Fruit fly (Drosophila melanogaster) whole organism: Measurements from ENCODE around the gene Pburs.

Experiments
- Dll ChIP-seq: fragments of >200 bp; optimal IDR thresholded peaks from 2 replicates; lab custom pipeline; 2017
- EcR ChIP-seq, 2 experiments: fragments of >200 bp; optimal IDR thresholded peaks; 2 replicates each; lab custom pipeline; 2017; ENCODE audit warnings: missing biosample characterization in 2 of 2, missing genetic modification characterization in 2 of 2, missing genetic modification reagents in 2 of 2
- psq ChIP-seq: fragments of >200 bp; optimal IDR thresholded peaks from 2 replicates; lab custom pipeline; 2017
- usp ChIP-seq: fragments of >200 bp; optimal IDR thresholded peaks from 2 replicates; lab custom pipeline; 2017; ENCODE audit warnings: missing biosample characterization, missing genetic modification characterization, mixed read lengths

dm6 chr2L:14459360-14460028 is 42.4 kb upstream of the Pburs start:
- no peak for TF ChIP-seq Dll (lab: Kevin White, UChicago)
- no peak for TF ChIP-seq EcR (GFP tag; optimal IDR thresholded peaks at IDR 0.05; lab: Kevin White, UChicago)
- no peak for TF ChIP-seq psq (lab: Kevin White, UChicago)
- TF ChIP-seq usp = no peak
